Worm (Caenorhabditis elegans): ENCODE measurements around the gene twk-34.

ce11 chrV:15704745-15705144, at the start of gene twk-34:
- TF ChIP-seq med-1 (GFP tag; optimal IDR thresholded peaks at IDR 0.05; ENCODE audit: insufficient read depth) (no peak), klf-2 (GFP tag; conservative IDR thresholded peaks at IDR 0.05) (no peak)

All from whole organism, midembryonic.